Worm (Caenorhabditis elegans): Measurements from ENCODE around the gene snx-1.

- TF ChIP-seq unc-39 (tag; optimal IDR thresholded peaks at IDR 0.05) (no peak), nhr-237 (tag; optimal IDR thresholded peaks at IDR 0.05) (no peak), elt-3 (tag; optimal IDR thresholded peaks at IDR 0.05) (no peak), unc-62 (GFP tag; optimal IDR thresholded peaks at IDR 0.05) (peak; percentile 43), mep-1 (tag; optimal IDR thresholded peaks at IDR 0.05) (peak; percentile 3), blmp-1 (tag; optimal IDR thresholded peaks at IDR 0.05) (no peak), lsy-2 (tag; optimal IDR thresholded peaks at IDR 0.05) (peak; percentile 5), lin-13 (tag; optimal IDR thresholded peaks at IDR 0.05) (no peak), sptf-1 (tag; optimal IDR thresholded peaks at IDR 0.05) (peak; percentile 55)
Observed at ce11 chrX:1103702-1104262, 25.0 kb upstream of the snx-1 start, which contains the start of gene ife-4.

All from whole organism, mixed stage, embryonic.